Worm (Caenorhabditis elegans): ENCODE measurements around the gene hdl-1.

Gene hdl-1

ce11 chrIV:11949717-11950116 lies at the start of gene hdl-1:
Gene hdl-1 (minus strand): TSS chrIV:11949817.
- no peak for TF ChIP-seq unc-62 (GFP tag; optimal IDR thresholded peaks at IDR 0.05)

- TF ChIP-seq unc-62 (GFP tag; optimal IDR thresholded peaks at IDR 0.05): no peak
These were observed 36.8 kb upstream of the hdl-1 start for ce11 chrIV:11986407-11986806.

ce11 chrIV:11970171-11970570 lies 20.6 kb upstream of the hdl-1 start, which contains the start of gene ZK829.9:
Gene ZK829.9 (plus strand): TSS chrIV:11970534.
- TF ChIP-seq unc-62 (GFP tag; optimal IDR thresholded peaks at IDR 0.05): no peak

- TF ChIP-seq unc-62 (GFP tag; optimal IDR thresholded peaks at IDR 0.05): no peak
These were observed 15.7 kb upstream of the hdl-1 start, which contains the start of gene srj-1 for ce11 chrIV:11965327-11965726. Gene srj-1 (minus strand): TSS chrIV:11965427.

ce11 chrIV:11961485-11962255 lies 12.1 kb upstream of the hdl-1 start, which contains the start of gene ZK829.7:
Gene ZK829.7 (minus strand): TSS chrIV:11961535.
- TF ChIP-seq unc-62 (GFP tag; optimal IDR thresholded peaks at IDR 0.05): no peak

ce11 chrIV:11959573-11959972 lies 10.0 kb upstream of the hdl-1 start, which contains the start of gene tgt-1:
Gene tgt-1 (minus strand): TSS chrIV:11959804.
- TF ChIP-seq unc-62 (GFP tag; optimal IDR thresholded peaks at IDR 0.05): no peak

ce11 chrIV:11957074-11957473 lies 7.5 kb upstream of the hdl-1 start:
- TF ChIP-seq unc-62 (GFP tag; optimal IDR thresholded peaks at IDR 0.05): no peak

- TF ChIP-seq unc-62 (GFP tag; optimal IDR thresholded peaks at IDR 0.05): peak; percentile 29
These were observed 6.8 kb upstream of the hdl-1 start for ce11 chrIV:11956387-11956786.

- TF ChIP-seq unc-62 (GFP tag; optimal IDR thresholded peaks at IDR 0.05): no peak
These were observed 6.0 kb upstream of the hdl-1 start for ce11 chrIV:11955592-11955991.

- TF ChIP-seq unc-62 (GFP tag; optimal IDR thresholded peaks at IDR 0.05): no peak
These were observed 3.1 kb upstream of the hdl-1 start, which contains the start of gene gdh-1 for ce11 chrIV:11952612-11953299. Gene gdh-1 (plus strand): TSS chrIV:11953249.

ce11 chrIV:11950270-11950669 lies 653 bp upstream of the hdl-1 start, which contains the start of gene tbx-36:
Gene tbx-36 (plus strand): TSS chrIV:11950570.
- TF ChIP-seq unc-62 (GFP tag; optimal IDR thresholded peaks at IDR 0.05): no peak

- TF ChIP-seq unc-62 (GFP tag; optimal IDR thresholded peaks at IDR 0.05): no peak
These were observed 4.0 kb downstream of the hdl-1 start, which contains the start of gene ZK829.3 for ce11 chrIV:11945621-11946020. Gene ZK829.3 (minus strand): TSS chrIV:11945721.

ce11 chrIV:11942313-11942712 lies 7.3 kb downstream of the hdl-1 start, which contains the start of gene ZK829.1:
Gene ZK829.1 (minus strand): TSS chrIV:11942413.
- no peak for TF ChIP-seq unc-62 (GFP tag; optimal IDR thresholded peaks at IDR 0.05)

- no peak for TF ChIP-seq unc-62 (GFP tag; optimal IDR thresholded peaks at IDR 0.05)
These were observed 11.1 kb downstream of the hdl-1 start for ce11 chrIV:11938554-11938953.

ce11 chrIV:11937087-11937486 lies 12.5 kb downstream of the hdl-1 start, which contains the start of gene slc-5A12:
Gene slc-5A12 (plus strand): TSS chrIV:11937419.
- no peak for TF ChIP-seq unc-62 (GFP tag; optimal IDR thresholded peaks at IDR 0.05)

- no peak for TF ChIP-seq unc-62 (GFP tag; optimal IDR thresholded peaks at IDR 0.05)
These were observed 19.0 kb downstream of the hdl-1 start, which contains the start of gene nhx-9 for ce11 chrIV:11930572-11930971. Gene nhx-9 (plus strand): TSS chrIV:11930872.

All from whole organism, dauer.